Worm (Caenorhabditis elegans) whole organism, L4 larva: Measurements from ENCODE around the gene Y38H6C.15.

Experiments used
- D1046.2 ChIP-seq: fragments of 200-800 bp; sonication (Bioruptor generic); IDR thresholded peaks from 2 replicates; pipeline ENCODE4 v1.3.6; 2022; ENCODE audit warnings: missing genetic modification characterization, missing compliant biosample characterization
- Y48G9A.11 ChIP-seq: fragments of 200-800 bp; sonication (Bioruptor generic); IDR thresholded peaks from 2 replicates; pipeline ENCODE4 v1.3.6; 2022; ENCODE audit warnings: missing genetic modification reagents, missing genetic modification characterization, missing compliant biosample characterization
- aly-2 ChIP-seq: sonication (generic microtip); optimal IDR thresholded peaks from 2 replicates; lab custom pipeline; 2018; ENCODE audit warnings: missing biosample characterization, missing genetic modification characterization
- ceh-28 ChIP-seq: fragments of 150-350 bp; optimal IDR thresholded peaks from 2 replicates; lab custom pipeline; 2014; ENCODE audit warnings: missing biosample characterization, missing genetic modification reagents, missing genetic modification characterization
- ceh-44 ChIP-seq: fragments of 200-800 bp; sonication (Bioruptor generic); IDR thresholded peaks from 2 replicates; pipeline ENCODE4 v1.3.6; 2022; ENCODE audit warnings: missing genetic modification reagents, missing genetic modification characterization, missing compliant biosample characterization
- ceh-62 ChIP-seq: sonication (generic microtip); optimal IDR thresholded peaks from 2 replicates; lab custom pipeline; 2017; ENCODE audit warnings: missing biosample characterization, missing genetic modification characterization
- ceh-82 ChIP-seq: sonication (generic microtip); optimal IDR thresholded peaks from 2 replicates; lab custom pipeline; 2017; ENCODE audit warnings: missing biosample characterization, missing genetic modification characterization
- daf-16 ChIP-seq, 3 experiments: sonication (generic microtip); optimal IDR thresholded peaks; 2 replicates each; lab custom pipeline; 2016 to 2017; ENCODE audit warnings: missing genetic modification characterization in 3 of 3, missing genetic modification reagents in 3 of 3, mild to moderate bottlenecking in 2 of 3, missing compliant biosample characterization in 2 of 3, missing biosample characterization in 1 of 3, moderate library complexity in 1 of 3
- daf-19 ChIP-seq: fragments of 200-800 bp; sonication (Bioruptor generic); conservative IDR thresholded peaks from 2 replicates; pipeline ENCODE4 v1.3.6; 2022; ENCODE audit warnings: missing genetic modification characterization, missing compliant biosample characterization
- dmd-6 ChIP-seq: fragments of 200-800 bp; sonication (Bioruptor generic); IDR thresholded peaks from 2 replicates; pipeline ENCODE4 v1.3.6; 2022; ENCODE audit warnings: missing genetic modification reagents, missing genetic modification characterization, missing compliant biosample characterization
- dmd-8 ChIP-seq: fragments of 200-800 bp; sonication (Bioruptor generic); IDR thresholded peaks from 2 replicates; pipeline ENCODE4 v1.3.6; 2022; ENCODE audit warnings: missing genetic modification characterization, missing compliant biosample characterization
- dmd-9 ChIP-seq: fragments of 200-800 bp; sonication (Bioruptor generic); IDR thresholded peaks from 2 replicates; pipeline ENCODE4 v1.3.6; 2022; ENCODE audit warnings: missing genetic modification reagents, missing genetic modification characterization, missing compliant biosample characterization
- egl-43 ChIP-seq: fragments of 200-800 bp; sonication (Bioruptor generic); IDR thresholded peaks from 2 replicates; pipeline ENCODE4 v1.3.6; 2022; ENCODE audit warnings: missing genetic modification reagents, missing genetic modification characterization, missing compliant biosample characterization
- fkh-10 ChIP-seq: fragments of 150-350 bp; optimal IDR thresholded peaks from 2 replicates; lab custom pipeline; 2014; ENCODE audit warnings: missing biosample characterization, missing genetic modification reagents, missing genetic modification characterization
- lin-1 ChIP-seq: fragments of 200-800 bp; sonication (Bioruptor generic); IDR thresholded peaks from 2 replicates; pipeline ENCODE4 v1.3.6; 2022; ENCODE audit warnings: missing genetic modification reagents, missing genetic modification characterization, missing compliant biosample characterization
- lin-15B ChIP-seq: fragments of 150-350 bp; sonication (generic microtip); optimal IDR thresholded peaks from 3 replicates; lab custom pipeline; 2014; ENCODE audit warnings: missing biosample characterization, missing genetic modification characterization
- lin-39 ChIP-seq: fragments of 150-350 bp; optimal IDR thresholded peaks from 2 replicates; lab custom pipeline; 2014; ENCODE audit warnings: missing biosample characterization, missing genetic modification reagents, missing genetic modification characterization
- mxl-2 ChIP-seq: fragments of 200-800 bp; sonication (Bioruptor generic); conservative IDR thresholded peaks from 2 replicates; pipeline ENCODE4 v1.3.6; 2022; ENCODE audit warnings: missing genetic modification reagents, missing genetic modification characterization, missing compliant biosample characterization
- nhr-10 ChIP-seq: fragments of 150-350 bp; optimal IDR thresholded peaks from 2 replicates; lab custom pipeline; 2014; ENCODE audit warnings: missing biosample characterization, missing genetic modification characterization
- nhr-11 ChIP-seq: fragments of 150-350 bp; optimal IDR thresholded peaks from 2 replicates; lab custom pipeline; 2014; ENCODE audit warnings: missing biosample characterization, missing genetic modification characterization
- nhr-111 ChIP-seq: fragments of 200-800 bp; sonication (Bioruptor generic); optimal IDR thresholded peaks from 2 replicates; lab custom pipeline; 2018; ENCODE audit warnings: mild to moderate bottlenecking, missing genetic modification characterization, missing compliant biosample characterization
- nhr-237 ChIP-seq: sonication (generic microtip); optimal IDR thresholded peaks from 2 replicates; lab custom pipeline; 2017; ENCODE audit warnings: missing biosample characterization, missing genetic modification characterization
- nhr-28 ChIP-seq: fragments of 150-350 bp; optimal IDR thresholded peaks from 2 replicates; lab custom pipeline; 2014; ENCODE audit warnings: missing biosample characterization, missing genetic modification characterization
- nhr-6 ChIP-seq: fragments of 150-350 bp; optimal IDR thresholded peaks from 2 replicates; lab custom pipeline; 2014; ENCODE audit warnings: missing biosample characterization, missing genetic modification characterization
- php-3 ChIP-seq: fragments of 200-800 bp; sonication (Bioruptor generic); IDR thresholded peaks from 2 replicates; pipeline ENCODE4 v1.3.6; 2022; ENCODE audit warnings: missing genetic modification reagents, missing genetic modification characterization, missing compliant biosample characterization
- pqm-1 ChIP-seq: sonication (generic microtip); optimal IDR thresholded peaks from 2 replicates; lab custom pipeline; 2017; ENCODE audit warnings: missing biosample characterization, missing genetic modification characterization
- rbr-2 ChIP-seq: sonication (generic microtip); optimal IDR thresholded peaks from 2 replicates; lab custom pipeline; 2016; ENCODE audit warnings: missing genotype, missing genetic modification characterization, missing compliant biosample characterization
- saeg-2 ChIP-seq: fragments of 200-800 bp; sonication (Bioruptor generic); IDR thresholded peaks from 2 replicates; pipeline ENCODE4 v1.3.6; 2022; ENCODE audit warnings: missing genetic modification reagents, missing genetic modification characterization, missing compliant biosample characterization
- sdz-12 ChIP-seq: fragments of 200-800 bp; sonication (Bioruptor generic); optimal IDR thresholded peaks from 2 replicates; lab custom pipeline; 2018; ENCODE audit warnings: mild to moderate bottlenecking, missing genetic modification characterization, missing compliant biosample characterization
- skn-1 ChIP-seq: fragments of 150-350 bp; optimal IDR thresholded peaks from 2 replicates; lab custom pipeline; 2014; ENCODE audit warnings: missing biosample characterization, missing genetic modification characterization
- snpc-4 ChIP-seq: fragments of 150-350 bp; optimal IDR thresholded peaks from 2 replicates; lab custom pipeline; 2014; ENCODE audit warnings: missing biosample characterization, missing genetic modification characterization
- spr-1 ChIP-seq: sonication (generic microtip); optimal IDR thresholded peaks from 2 replicates; lab custom pipeline; 2016; ENCODE audit warnings: mild to moderate bottlenecking, missing genetic modification characterization, missing compliant biosample characterization
- spr-3 ChIP-seq: fragments of 200-800 bp; sonication (Bioruptor generic); optimal IDR thresholded peaks from 2 replicates; lab custom pipeline; 2018; ENCODE audit warnings: mild to moderate bottlenecking, missing genetic modification characterization, missing compliant biosample characterization
- zfp-3 ChIP-seq: fragments of 200-800 bp; sonication (Bioruptor generic); conservative IDR thresholded peaks from 2 replicates; pipeline ENCODE4 v1.3.6; 2022; ENCODE audit warnings: missing genetic modification reagents, missing genetic modification characterization, missing compliant biosample characterization
- ztf-11 ChIP-seq: fragments of 150-350 bp; optimal IDR thresholded peaks from 2 replicates; lab custom pipeline; 2014; ENCODE audit warnings: missing biosample characterization, missing genetic modification characterization
- ztf-7 ChIP-seq: fragments of 150-350 bp; optimal IDR thresholded peaks from 2 replicates; lab custom pipeline; 2014; ENCODE audit warnings: missing biosample characterization, missing genetic modification characterization

The Y38H6C.15 gene

ce11 chrV:20534072-20534471 is 2.0 kb downstream of the Y38H6C.15 start, which contains the start of gene famh-161:
Gene famh-161, minus strand, starts transcription at chrV:20534172.
- TF ChIP-seq mxl-2, result no peak
- no peak for TF ChIP-seq lin-15B (tag; lab: Kevin White, UChicago)
- TF ChIP-seq daf-19 (GFP tag; lab: Robert Waterston, UW), result no peak
- no peak for TF ChIP-seq lin-39 (tag; lab: Kevin White, UChicago)
- no peak for TF ChIP-seq lin-1 (GFP tag; lab: Robert Waterston, UW)
- no peak for TF ChIP-seq aly-2 (tag; lab: Kevin White, UChicago)
- TF ChIP-seq dmd-9, result no peak
- no peak for TF ChIP-seq ceh-62 (tag; lab: Kevin White, UChicago)
- TF ChIP-seq spr-3 (GFP tag; lab: Kevin White, UChicago), result no peak
- no peak for TF ChIP-seq snpc-4 (tag; lab: Kevin White, UChicago)
- TF ChIP-seq rbr-2 (tag; lab: Kevin White, UChicago), result no peak
- no peak for TF ChIP-seq ztf-11 (tag; lab: Kevin White, UChicago)
- no peak for TF ChIP-seq egl-43 (GFP tag; lab: Robert Waterston, UW)
- TF ChIP-seq saeg-2 (GFP tag; lab: Robert Waterston, UW), result no peak
- no peak for TF ChIP-seq D1046.2 (GFP tag; lab: Robert Waterston, UW)
- TF ChIP-seq ztf-7, result no peak
- no peak for TF ChIP-seq dmd-8 (GFP tag; lab: Robert Waterston, UW)
- TF ChIP-seq spr-1 (tag; lab: Kevin White, UChicago), result no peak
- TF ChIP-seq sdz-12 (GFP tag; lab: Kevin White, UChicago), result no peak
- TF ChIP-seq, all 104 proteins: peak for 0

ce11 chrV:20527493-20527892 is 8.6 kb downstream of the Y38H6C.15 start, which contains the start of gene Y38H6C.13:
Gene Y38H6C.13, plus strand, starts transcription at chrV:20527793.
- TF ChIP-seq nhr-11 (tag; lab: Kevin White, UChicago) (no peak), ceh-82 (tag; lab: Kevin White, UChicago) (no peak), ceh-44 (no peak), ztf-11 (tag; lab: Kevin White, UChicago) (no peak), ceh-28 (tag; lab: Kevin White, UChicago) (no peak), nhr-237 (tag; lab: Kevin White, UChicago) (no peak), skn-1 (tag; lab: Kevin White, UChicago) (no peak), zfp-3 (GFP tag; lab: Robert Waterston, UW) (no peak), nhr-10 (tag; lab: Kevin White, UChicago) (no peak)

- TF ChIP-seq nhr-6 (peak; percentile 15), daf-16 (GFP tag; optimal IDR thresholded peaks at IDR 0.05; lab: Kevin White, UChicago) (no peak), daf-16 (tag; optimal IDR thresholded peaks at IDR 0.05; lab: Kevin White, UChicago) (peak; percentile 60), pqm-1 (tag; lab: Kevin White, UChicago) (peak; percentile 81), dmd-6 (GFP tag; lab: Robert Waterston, UW) (peak; percentile 44; the same call in 1 of the 2 replicates), D1046.2 (GFP tag; lab: Robert Waterston, UW) (no peak), sdz-12 (GFP tag; lab: Kevin White, UChicago) (no peak), nhr-28 (tag; lab: Kevin White, UChicago) (peak; percentile 84), php-3 (GFP tag; lab: Robert Waterston, UW) (peak; percentile 68)
Measured at ce11 chrV:20525816-20526459, 10.2 kb downstream of the Y38H6C.15 start, which contains the start of the genes srh-166 and Y38H6C.24. Gene srh-166, minus strand, starts transcription at chrV:20525866. Gene Y38H6C.24, plus strand, starts transcription at chrV:20526435.

- TF ChIP-seq Y48G9A.11, result no peak
- TF ChIP-seq daf-16 (GFP tag; optimal IDR thresholded peaks at IDR 0.05; lab: Kevin White, UChicago), result no peak
- peak; percentile 34 for TF ChIP-seq daf-16 (tag; optimal IDR thresholded peaks at IDR 0.05; lab: Kevin White, UChicago)
- no peak for TF ChIP-seq nhr-111 (GFP tag; lab: Kevin White, UChicago)
- peak; percentile 26 for TF ChIP-seq fkh-10 (GFP tag; lab: Kevin White, UChicago)
Measured at ce11 chrV:20522219-20522618, 13.9 kb downstream of the Y38H6C.15 start, which contains the start of the genes Y38H6C.9 and fbxa-150. Gene Y38H6C.9, minus strand, starts transcription at chrV:20522270. Gene fbxa-150, plus strand, starts transcription at chrV:20522598.
